Worm (Caenorhabditis elegans) whole organism, L2 larva: ENCODE results near the gene grl-18.

Experiments used
- R02D3.7 ChIP-seq: fragments of 150-350 bp; optimal IDR thresholded peaks from 2 replicates; lab custom pipeline; 2014; ENCODE audit warnings: missing biosample characterization, missing genetic modification characterization
- blmp-1 ChIP-seq: sonication (generic microtip); optimal IDR thresholded peaks from 2 replicates; lab custom pipeline; 2017; ENCODE audit warnings: missing genetic modification characterization, mild to moderate bottlenecking, missing compliant biosample characterization, antibody characterized with exemption, moderate library complexity; ENCODE audit not compliant: insufficient read depth
- lin-11 ChIP-seq: fragments of 150-350 bp; sonication (generic microtip); optimal IDR thresholded peaks from 2 replicates; lab custom pipeline; 2014; ENCODE audit warnings: missing biosample characterization, missing genetic modification characterization, inconsistent platforms, mixed read lengths
- lin-13 ChIP-seq: fragments of 150-350 bp; optimal IDR thresholded peaks from 2 replicates; lab custom pipeline; 2014; ENCODE audit warnings: missing biosample characterization, missing genetic modification reagents, missing genetic modification characterization
- lin-39 ChIP-seq: fragments of 150-350 bp; optimal IDR thresholded peaks from 2 replicates; lab custom pipeline; 2014; ENCODE audit warnings: missing biosample characterization, missing genetic modification reagents, missing genetic modification characterization
- unc-39 ChIP-seq: fragments of 150-350 bp; optimal IDR thresholded peaks from 2 replicates; lab custom pipeline; 2014; ENCODE audit warnings: missing biosample characterization, missing genetic modification characterization
- unc-62 ChIP-seq: fragments of 150-350 bp; optimal IDR thresholded peaks from 2 replicates; lab custom pipeline; 2014; ENCODE audit warnings: missing biosample characterization, missing genetic modification reagents, missing genetic modification characterization

DNA sequence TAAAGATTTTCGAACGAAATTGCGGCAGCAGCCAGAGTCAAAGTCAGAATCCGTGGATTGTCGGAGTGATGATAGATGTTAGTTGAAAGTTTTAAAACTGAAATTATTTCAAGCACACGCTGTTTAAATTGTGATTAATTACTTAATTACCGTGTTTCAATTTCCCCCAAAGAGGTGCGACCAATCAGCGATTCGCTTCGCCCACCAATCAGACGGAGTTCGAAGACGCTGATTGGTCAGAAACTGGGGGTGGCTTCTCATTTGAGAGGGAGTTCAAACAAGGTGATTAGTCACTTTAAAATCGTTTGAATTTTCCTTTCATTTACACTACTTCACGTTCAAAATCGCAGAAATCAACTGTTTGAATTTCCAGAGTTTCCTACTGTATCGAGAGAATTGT is 10.8 kb upstream of the grl-18 start:
- no peak for TF ChIP-seq unc-62 (GFP tag; lab: Kevin White, UChicago)
- no peak for TF ChIP-seq blmp-1
- no peak for TF ChIP-seq lin-39
- TF ChIP-seq lin-11 (tag; lab: Kevin White, UChicago), result no peak
- TF ChIP-seq R02D3.7, result no peak
- TF ChIP-seq lin-13 (GFP tag; lab: Kevin White, UChicago), result no peak
- no peak for TF ChIP-seq unc-39 (tag; lab: Kevin White, UChicago)
